Worm (Caenorhabditis elegans) whole organism, L1 larva: Measurements from ENCODE around the gene rpl-33.

Source experiments
- dpl-1 ChIP-seq, 3 experiments: fragments of 150-350 bp in 2 of 3; sonication (generic microtip) in 1 of 3; optimal IDR thresholded peaks; 2 replicates each; lab custom pipeline; 2014 to 2017; ENCODE audit warnings: missing biosample characterization in 3 of 3, missing genetic modification characterization in 3 of 3, missing genetic modification reagents in 3 of 3
- fkh-10 ChIP-seq: sonication (generic microtip); optimal IDR thresholded peaks from 2 replicates; lab custom pipeline; 2017; ENCODE audit warnings: missing biosample characterization, missing genetic modification reagents, missing genetic modification characterization
- fkh-4 ChIP-seq: sonication (generic microtip); optimal IDR thresholded peaks from 2 replicates; lab custom pipeline; 2016; ENCODE audit warnings: missing compliant biosample characterization, missing genetic modification characterization, borderline replicate concordance
- lin-15B ChIP-seq: fragments of 150-350 bp; sonication (generic microtip); optimal IDR thresholded peaks from 3 replicates; lab custom pipeline; 2014; ENCODE audit warnings: missing biosample characterization, missing genetic modification characterization
- mab-9 ChIP-seq: fragments of 200-800 bp; sonication (Bioruptor generic); IDR thresholded peaks from 2 replicates; pipeline ENCODE4 v1.3.6; 2022; ENCODE audit warnings: missing genetic modification reagents, missing genetic modification characterization, missing compliant biosample characterization
- nhr-237 ChIP-seq: fragments of 150-350 bp; optimal IDR thresholded peaks from 2 replicates; lab custom pipeline; 2014; ENCODE audit warnings: missing biosample characterization, missing genetic modification characterization
- nhr-77 ChIP-seq: fragments of 150-350 bp; optimal IDR thresholded peaks from 2 replicates; lab custom pipeline; 2014; ENCODE audit warnings: missing biosample characterization, missing genetic modification characterization
- nhr-84 ChIP-seq: sonication (generic microtip); optimal IDR thresholded peaks from 2 replicates; lab custom pipeline; 2017; ENCODE audit warnings: missing biosample characterization, missing genetic modification characterization
- skn-1 ChIP-seq: fragments of 150-350 bp; optimal IDR thresholded peaks from 2 replicates; lab custom pipeline; 2014; ENCODE audit warnings: missing biosample characterization, missing genetic modification characterization
- snpc-4 ChIP-seq: fragments of 150-350 bp; optimal IDR thresholded peaks from 2 replicates; lab custom pipeline; 2014; ENCODE audit warnings: missing biosample characterization, missing genetic modification characterization
- sptf-1 ChIP-seq: fragments of 150-350 bp; optimal IDR thresholded peaks from 2 replicates; lab custom pipeline; 2014; ENCODE audit warnings: missing biosample characterization, missing genetic modification characterization
- xbp-1 ChIP-seq: sonication (generic microtip); optimal IDR thresholded peaks from 2 replicates; lab custom pipeline; 2016; ENCODE audit warnings: missing genetic modification characterization, missing compliant biosample characterization

- TF ChIP-seq fkh-10 (GFP tag; lab: Kevin White, UChicago) (no peak), nhr-237 (tag; lab: Kevin White, UChicago) (no peak), skn-1 (no peak), dpl-1 (GFP tag; optimal IDR thresholded peaks at IDR 0.05; lab: Kevin White, UChicago) (no peak), mab-9 (GFP tag; lab: Robert Waterston, UW) (no peak), nhr-84 (tag; lab: Kevin White, UChicago) (no peak), snpc-4 (tag; lab: Kevin White, UChicago) (no peak), lin-15B (tag; lab: Kevin White, UChicago) (no peak), fkh-4 (tag; lab: Kevin White, UChicago) (no peak), nhr-77 (no peak), xbp-1 (no peak), sptf-1 (tag; lab: Kevin White, UChicago) (no peak)
Observed at ce11 chrII:7148099-7148498, 42.7 kb downstream of the rpl-33 start, which contains the start of gene T07F8.1.
